Worm (Caenorhabditis elegans): Measurements from ENCODE around the gene F59B2.14.
"Not testable (repeated sequence)": the region's sequence is repeated elsewhere in the genome, so short reads cannot be mapped to it uniquely, and the experiment has no call there.

The F59B2.14 gene

DNA sequence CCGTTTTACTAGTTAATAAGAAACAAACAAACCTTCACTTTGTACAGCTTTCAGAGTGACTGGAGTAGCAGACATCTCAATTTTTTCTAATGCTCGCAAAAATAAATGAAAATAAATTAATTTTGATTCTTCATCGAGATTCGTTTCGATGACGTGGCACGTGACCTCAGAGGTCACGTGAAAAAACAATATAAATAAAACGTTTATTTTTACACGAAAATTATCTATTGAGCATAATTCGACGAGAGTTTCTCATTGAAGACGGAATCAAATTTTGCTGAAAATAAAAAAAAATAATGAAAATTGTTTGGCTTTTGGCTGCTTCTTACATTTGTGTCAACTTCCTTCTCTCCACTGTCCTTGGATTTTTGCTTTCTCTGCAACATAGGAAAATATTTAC is 20.5 kb downstream of the F59B2.14 start, which contains the start of gene rpn-6.2:
Gene rpn-6.2 (minus strand): TSS at position 101 of the 400 bp plus-strand sequence.
- TF ChIP-seq rnt-1 (tag; optimal IDR thresholded peaks at IDR 0.05): no peak
- no peak for TF ChIP-seq efl-1 (optimal IDR thresholded peaks at IDR 0.05)
- peak in 1 of 2 experiments; percentile 39 for TF ChIP-seq efl-1 (GFP tag; optimal IDR thresholded peaks at IDR 0.05 in 1 of 2)
- TF ChIP-seq nhr-85 (tag): peak; percentile 48

DNA sequence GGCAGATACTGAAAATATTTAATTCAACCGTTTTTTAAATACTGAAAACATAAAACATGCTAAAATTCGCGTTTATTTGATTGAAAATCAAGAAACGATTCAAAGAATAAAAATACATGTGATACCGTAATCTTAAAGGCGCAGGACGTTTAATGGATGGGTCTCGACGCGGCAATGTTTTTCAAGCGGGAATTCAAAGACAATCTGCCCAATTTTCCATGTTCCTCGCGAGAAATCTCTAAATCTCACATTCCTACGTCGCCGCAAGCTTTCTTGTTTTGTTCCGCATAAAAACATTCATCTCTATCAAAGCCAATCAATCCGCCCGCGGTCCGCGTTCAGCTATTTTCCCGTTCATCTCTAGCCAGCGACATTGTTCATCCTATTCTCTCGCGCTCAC is 20.9 kb downstream of the F59B2.14 start:
- no peak for TF ChIP-seq nhr-76 (tag; optimal IDR thresholded peaks at IDR 0.05)
- TF ChIP-seq dpl-1 (GFP tag; optimal IDR thresholded peaks at IDR 0.05): peak in 1 of 3 experiments; percentile 6

DNA sequence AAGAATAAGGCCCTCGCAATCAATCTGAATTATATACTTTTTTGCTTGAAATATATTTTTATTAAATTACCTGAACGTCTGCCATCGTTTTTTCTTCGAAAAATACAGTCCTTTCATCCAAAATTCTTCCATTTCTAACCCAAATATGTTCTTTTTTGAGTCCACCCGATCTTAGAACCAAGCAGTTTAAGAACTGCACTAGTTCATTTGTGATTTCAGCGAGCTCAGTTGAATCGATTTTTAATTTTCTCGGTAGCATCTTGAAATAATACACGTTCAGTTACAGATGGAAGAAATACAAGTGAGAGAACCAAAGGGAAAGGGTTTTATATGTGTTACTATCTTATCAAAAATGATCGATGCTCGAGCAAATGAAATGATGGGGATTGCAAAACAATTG is 22.9 kb downstream of the F59B2.14 start, which contains the start of gene F59B2.3:
Gene F59B2.3 (minus strand): TSS at position 259 of the 400 bp plus-strand sequence.
- TF ChIP-seq lin-14 (GFP tag; optimal IDR thresholded peaks at IDR 0.05) (no peak), efl-1 (optimal IDR thresholded peaks at IDR 0.05) (no peak), efl-1 (GFP tag; optimal IDR thresholded peaks at IDR 0.05 in 1 of 2) (peak in 1 of 2 experiments; percentile 66)

DNA sequence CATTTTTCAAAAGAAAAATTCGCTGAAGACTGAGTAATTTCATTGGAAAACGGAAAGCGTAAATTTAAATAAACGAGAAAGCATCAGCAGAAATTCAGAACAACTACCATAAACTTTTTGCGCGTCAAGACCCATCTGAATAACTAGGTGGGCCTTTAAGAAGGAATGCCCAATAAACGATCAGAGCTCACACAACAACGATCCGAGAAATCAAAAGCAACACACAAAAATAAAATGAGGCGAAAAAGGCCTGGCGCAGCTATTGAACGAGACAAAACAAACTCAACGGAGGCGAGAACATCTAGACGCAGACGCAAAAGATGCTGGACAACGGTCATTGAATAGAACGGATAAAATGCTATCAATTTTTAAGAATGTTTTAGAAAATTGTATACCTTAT is 23.6 kb downstream of the F59B2.14 start:
- TF ChIP-seq dsc-1 (tag; optimal IDR thresholded peaks at IDR 0.05) (no peak), ztf-4 (tag; optimal IDR thresholded peaks at IDR 0.05) (no peak), efl-1 (optimal IDR thresholded peaks at IDR 0.05) (no peak), efl-1 (GFP tag; optimal IDR thresholded peaks at IDR 0.05 in 1 of 2) (peak in 1 of 2 experiments; percentile 51), egl-13 (tag; optimal IDR thresholded peaks at IDR 0.05) (no peak), fkh-8 (tag; optimal IDR thresholded peaks at IDR 0.05) (no peak)

DNA sequence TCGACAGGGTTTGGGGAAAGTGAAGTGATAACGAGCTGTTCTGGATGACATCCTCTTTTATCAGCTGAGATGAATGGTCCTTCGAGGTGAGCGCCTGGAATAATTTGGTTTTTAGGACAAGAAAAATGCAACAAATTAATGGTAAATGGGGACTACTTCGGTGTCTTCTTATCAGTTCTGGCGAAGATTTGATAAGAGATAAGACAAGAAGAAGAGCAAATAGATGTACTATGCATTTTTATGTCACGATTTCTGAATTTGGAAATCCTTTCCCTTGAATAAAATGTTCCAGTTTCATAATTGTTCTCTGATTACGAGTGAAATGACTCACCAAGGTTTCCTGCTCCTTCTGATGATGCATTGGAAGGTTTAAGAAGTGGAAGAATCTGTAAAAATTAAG is 24.6 kb downstream of the F59B2.14 start:
- TF ChIP-seq ztf-4 (tag; optimal IDR thresholded peaks at IDR 0.05) (no peak), fkh-4 (tag; optimal IDR thresholded peaks at IDR 0.05; ENCODE audit: borderline replicate concordance) (no peak), aha-1 (tag; optimal IDR thresholded peaks at IDR 0.05) (no peak), skn-1 (tag; optimal IDR thresholded peaks at IDR 0.05) (no peak), mdl-1 (tag; optimal IDR thresholded peaks at IDR 0.05) (no peak), elt-2 (tag; optimal IDR thresholded peaks at IDR 0.05) (peak; percentile 54), lir-3 (tag; optimal IDR thresholded peaks at IDR 0.05; ENCODE audit: poor library complexity) (no peak), fkh-10 (GFP tag; optimal IDR thresholded peaks at IDR 0.05) (no peak)

DNA sequence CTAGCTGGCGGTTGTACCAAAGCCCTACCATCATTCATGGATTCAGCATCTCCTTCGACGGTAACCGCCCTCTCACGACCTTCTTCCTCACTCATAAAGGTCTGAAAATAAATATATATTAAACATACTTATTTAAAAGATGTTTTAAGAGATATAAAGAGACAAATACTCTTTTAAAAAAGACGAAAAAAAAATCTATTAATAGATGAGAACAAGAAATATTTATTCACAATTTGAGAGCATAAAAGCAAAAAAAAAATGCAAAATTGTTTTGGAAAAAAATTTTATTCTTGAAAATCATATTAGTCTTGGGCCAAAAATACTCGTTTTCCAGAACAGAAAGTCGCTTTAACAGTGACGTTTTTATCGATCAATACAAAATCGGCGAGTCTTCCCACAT is 25.7 kb downstream of the F59B2.14 start, which contains the start of gene skat-1:
Gene skat-1 (minus strand): TSS at position 101 of the 400 bp plus-strand sequence.
- TF ChIP-seq ceh-82 (tag; optimal IDR thresholded peaks at IDR 0.05) (no peak), fos-1 (tag; optimal IDR thresholded peaks at IDR 0.05) (no peak), elt-3 (tag; optimal IDR thresholded peaks at IDR 0.05) (no peak)

DNA sequence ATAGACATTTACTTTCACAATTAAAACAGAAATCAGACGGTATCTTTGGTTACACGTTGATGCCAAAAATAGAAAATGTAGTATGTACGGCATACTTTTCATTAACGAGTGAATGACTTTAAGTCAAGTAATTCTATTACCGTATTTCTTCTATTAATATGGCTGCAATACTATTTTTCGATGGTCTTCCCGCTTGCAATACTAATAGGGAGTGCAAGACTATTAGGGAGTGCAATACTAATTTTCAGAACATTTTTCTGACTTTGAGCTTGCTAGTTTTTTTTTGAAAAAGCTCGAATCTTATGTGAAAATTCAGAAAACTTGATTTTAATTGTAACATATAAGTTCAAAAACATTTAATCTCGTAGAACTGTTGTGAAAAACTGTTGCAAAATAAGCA is 32.7 kb downstream of the F59B2.14 start, which contains the start of gene R08D7.7:
Gene R08D7.7 (plus strand): TSS at position 301 of the 400 bp plus-strand sequence.
- not testable (repeated sequence) for TF ChIP-seq ceh-90, egl-13, dsc-1 (tag; optimal IDR thresholded peaks at IDR 0.05)

DNA sequence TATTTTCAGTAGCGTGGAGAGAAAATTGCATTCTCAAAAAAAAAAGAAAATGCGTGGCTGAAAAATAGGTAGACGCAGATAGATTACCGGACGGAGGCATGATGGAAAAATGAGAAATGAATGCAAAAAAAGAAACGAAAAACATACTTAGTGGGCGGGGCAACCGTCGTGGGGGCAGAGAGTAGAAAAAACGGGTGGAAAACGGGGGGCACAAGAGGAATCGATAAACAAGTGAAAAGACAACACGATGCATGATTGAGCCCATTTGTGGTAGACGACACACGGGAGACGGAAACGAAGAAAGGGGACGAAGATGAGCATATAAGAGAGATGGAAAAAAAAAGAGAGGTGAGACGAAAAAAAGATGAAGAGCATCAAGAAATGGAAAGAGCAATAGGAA is 33.9 kb downstream of the F59B2.14 start:
- TF ChIP-seq lin-39 (tag; optimal IDR thresholded peaks at IDR 0.05) (no peak), ceh-8 (GFP tag; optimal IDR thresholded peaks at IDR 0.05) (no peak), nhr-19 (GFP tag; conservative IDR thresholded peaks at IDR 0.05) (no peak), nhr-71 (tag; optimal IDR thresholded peaks at IDR 0.05) (no peak), pax-3 (tag; optimal IDR thresholded peaks at IDR 0.05) (no peak), lin-13 (GFP tag; optimal IDR thresholded peaks at IDR 0.05) (no peak), nhr-85 (tag) (no peak), ceh-82 (tag; optimal IDR thresholded peaks at IDR 0.05) (peak in 1 of 3 experiments; percentile 14), lin-15B (tag; optimal IDR thresholded peaks at IDR 0.05) (no peak), nhr-76 (tag; optimal IDR thresholded peaks at IDR 0.05) (no peak), lsy-2 (tag; optimal IDR thresholded peaks at IDR 0.05) (peak in 1 of 2 experiments; percentile 9), pqm-1 (tag; optimal IDR thresholded peaks at IDR 0.05) (no peak), egl-13 (tag; optimal IDR thresholded peaks at IDR 0.05) (no peak), fos-1 (tag; optimal IDR thresholded peaks at IDR 0.05) (no peak), mep-1 (tag; optimal IDR thresholded peaks at IDR 0.05) (no peak), unc-86 (tag; optimal IDR thresholded peaks at IDR 0.05) (no peak), mef-2 (tag; optimal IDR thresholded peaks at IDR 0.05) (no peak), pag-3 (tag; optimal IDR thresholded peaks at IDR 0.05; ENCODE audit: borderline replicate concordance, insufficient read depth) (no peak), F16B12.6 (tag; optimal IDR thresholded peaks at IDR 0.05) (no peak), alr-1 (tag; optimal IDR thresholded peaks at IDR 0.05; ENCODE audit: borderline replicate concordance) (no peak)
